Worm (Caenorhabditis elegans) whole organism, young adult: ENCODE measurements around the gene gtl-2.

ENCODE experiments used
- B0261.1 ChIP-seq: sonication (generic microtip); optimal IDR thresholded peaks from 2 replicates; lab custom pipeline; 2016; ENCODE audit warnings: mild to moderate bottlenecking, missing genetic modification characterization, moderate library complexity, missing compliant biosample characterization
- F39B2.1 ChIP-seq: fragments of 200-800 bp; sonication (Bioruptor generic); IDR thresholded peaks from 2 replicates; pipeline ENCODE4 v1.3.6; 2022; ENCODE audit warnings: missing genetic modification reagents, missing genetic modification characterization, missing compliant biosample characterization
- F49E8.2 ChIP-seq: sonication (generic microtip); optimal IDR thresholded peaks from 3 replicates; lab custom pipeline; 2017; ENCODE audit warnings: missing genetic modification characterization, mild to moderate bottlenecking, missing compliant biosample characterization, antibody characterized with exemption, moderate library complexity; ENCODE audit not compliant: insufficient read depth
- aptf-2 ChIP-seq: fragments of 200-800 bp; sonication (Bioruptor generic); conservative IDR thresholded peaks from 2 replicates; pipeline ENCODE4 v1.3.6; 2022; ENCODE audit warnings: missing genetic modification reagents, missing genetic modification characterization, missing compliant biosample characterization
- ceh-100 ChIP-seq: fragments of 200-800 bp; sonication (Bioruptor generic); IDR thresholded peaks from 2 replicates; pipeline ENCODE4 v1.3.6; 2022; ENCODE audit warnings: missing genetic modification reagents, missing genetic modification characterization, missing compliant biosample characterization
- ceh-91 ChIP-seq: fragments of 200-800 bp; sonication (Bioruptor generic); IDR thresholded peaks from 2 replicates; pipeline ENCODE4 v1.3.6; 2022; ENCODE audit warnings: missing genetic modification reagents, missing genetic modification characterization, missing compliant biosample characterization
- dox-1 ChIP-seq: fragments of 200-800 bp; sonication (Bioruptor generic); IDR thresholded peaks from 2 replicates; pipeline ENCODE4 v1.3.6; 2022; ENCODE audit warnings: missing genetic modification reagents, missing genetic modification characterization, missing compliant biosample characterization
- egl-44 ChIP-seq: fragments of 200-800 bp; sonication (Bioruptor generic); IDR thresholded peaks from 2 replicates; pipeline ENCODE4 v1.3.6; 2022; ENCODE audit warnings: missing genetic modification reagents, missing genetic modification characterization, missing compliant biosample characterization
- unc-130 ChIP-seq: sonication (generic microtip); optimal IDR thresholded peaks from 2 replicates; lab custom pipeline; 2016; ENCODE audit warnings: missing genetic modification reagents, missing genetic modification characterization, missing compliant biosample characterization
- ztf-3 ChIP-seq: fragments of 200-800 bp; sonication (Bioruptor generic); optimal IDR thresholded peaks from 2 replicates; lab custom pipeline; 2018; ENCODE audit warnings: mild to moderate bottlenecking, missing genetic modification characterization, missing compliant biosample characterization

- TF ChIP-seq aptf-2 (GFP tag; lab: Robert Waterston, UW): no peak
- no peak for TF ChIP-seq ztf-3 (GFP tag; lab: Kevin White, UChicago)
- TF ChIP-seq unc-130 (GFP tag; lab: Kevin White, UChicago): no peak
- no peak for TF ChIP-seq egl-44 (GFP tag; lab: Robert Waterston, UW)
- no peak for TF ChIP-seq F39B2.1
- TF ChIP-seq ceh-100: no peak
- no peak for TF ChIP-seq ceh-91
- no peak for TF ChIP-seq B0261.1
- no peak for TF ChIP-seq F49E8.2 (tag; lab: Kevin White, UChicago)
- no peak for TF ChIP-seq dox-1 (GFP tag; lab: Robert Waterston, UW)
Observed at ce11 chrIV:11316640-11317039, 43.4 kb downstream of the gtl-2 start.
